Fruit fly (Drosophila melanogaster): ENCODE results near the gene Tl.

The Tl gene

DNA sequence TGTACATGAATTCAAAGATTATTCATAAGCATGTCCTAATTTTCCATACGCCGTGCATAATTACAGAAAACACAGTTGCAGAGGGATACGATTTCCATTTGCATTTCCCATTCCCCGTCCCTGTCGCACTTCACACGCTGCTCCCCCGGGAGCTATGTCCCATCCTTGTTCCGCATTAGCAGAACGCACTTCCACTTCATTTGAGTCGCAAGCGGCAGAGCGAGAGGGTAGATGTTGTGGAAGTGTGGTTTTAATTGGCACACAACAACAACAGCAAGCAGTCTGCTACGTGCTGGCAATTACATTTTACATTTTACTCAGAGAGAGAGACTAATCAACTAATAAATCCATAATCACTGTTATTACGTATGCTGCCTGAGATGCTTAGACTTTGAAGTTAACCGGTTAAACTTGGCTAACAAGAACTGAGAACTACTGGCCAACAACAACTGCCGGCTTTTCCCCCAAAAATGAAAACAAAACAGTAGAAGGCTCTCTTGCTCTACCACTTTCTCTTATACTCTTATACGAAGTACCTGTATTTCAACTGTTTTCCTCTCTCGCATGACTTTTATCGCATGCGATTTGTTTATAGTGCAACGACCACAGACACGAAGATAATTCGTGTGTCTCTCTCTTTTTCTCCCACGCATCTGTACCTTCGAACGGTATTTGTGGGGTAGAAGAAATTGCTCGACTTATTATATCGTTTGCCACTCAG lies 933 bp upstream of the Tl start (continued):
- TF ChIP-seq CG13287 (GFP tag; IDR thresholded peaks at IDR 0.05; ENCODE audit: partially characterized antibody) (0 out of 2 replicates have a peak, but pooled peaks have one; percentile 15), CG12769 (tag; optimal IDR thresholded peaks at IDR 0.05) (peak; percentile 87), eve (GFP tag; optimal IDR thresholded peaks at IDR 0.05) (peak in 1 of 2 experiments; percentile 39), abd-A (tag; optimal IDR thresholded peaks at IDR 0.05) (peak; percentile 69), CG4360 (GFP tag; IDR thresholded peaks at IDR 0.05) (peak; percentile 97), Jarid2 (GFP tag; optimal IDR thresholded peaks at IDR 0.05) (peak; percentile 29), CG6854 (GFP tag; optimal IDR thresholded peaks at IDR 0.05) (peak; percentile 35), CG8478 (optimal IDR thresholded peaks at IDR 0.05) (peak; percentile 56), sd (tag; optimal IDR thresholded peaks at IDR 0.05) (peak; percentile 47), zen2 (GFP tag; IDR thresholded peaks at IDR 0.05; ENCODE audit: partially characterized antibody) (0 out of 3 replicates have a peak, but pooled peaks have one; percentile 31), row (GFP tag; IDR thresholded peaks at IDR 0.05) (peak; percentile 34), CG34224 (GFP tag; IDR thresholded peaks at IDR 0.05; ENCODE audit: partially characterized antibody) (peak; percentile 44; the same call in 1 of the 3 replicates), CrebB (tag; optimal IDR thresholded peaks at IDR 0.05) (no peak), CG17829 (tag; optimal IDR thresholded peaks at IDR 0.05) (no peak), Deaf1 (tag; optimal IDR thresholded peaks at IDR 0.05) (peak; percentile 85), CG11093 (GFP tag; IDR thresholded peaks at IDR 0.05) (no peak), Pdp1 (GFP tag; optimal IDR thresholded peaks at IDR 0.05) (no peak), Dll (GFP tag; IDR thresholded peaks at IDR 0.05; ENCODE audit: partially characterized antibody) (peak; percentile 51; the same call in 3 of the 4 replicates), sens (GFP tag) (peak; percentile 61), cg (GFP tag; optimal IDR thresholded peaks at IDR 0.05) (peak; percentile 14), Meics (GFP tag; optimal IDR thresholded peaks at IDR 0.05) (no peak), Med (GFP tag) (peak; percentile 49), CG12942 (GFP tag; optimal IDR thresholded peaks at IDR 0.05) (no peak), aop (GFP tag; IDR thresholded peaks at IDR 0.05) (peak; percentile 25; the same call in 1 of the 2 replicates)

DNA sequence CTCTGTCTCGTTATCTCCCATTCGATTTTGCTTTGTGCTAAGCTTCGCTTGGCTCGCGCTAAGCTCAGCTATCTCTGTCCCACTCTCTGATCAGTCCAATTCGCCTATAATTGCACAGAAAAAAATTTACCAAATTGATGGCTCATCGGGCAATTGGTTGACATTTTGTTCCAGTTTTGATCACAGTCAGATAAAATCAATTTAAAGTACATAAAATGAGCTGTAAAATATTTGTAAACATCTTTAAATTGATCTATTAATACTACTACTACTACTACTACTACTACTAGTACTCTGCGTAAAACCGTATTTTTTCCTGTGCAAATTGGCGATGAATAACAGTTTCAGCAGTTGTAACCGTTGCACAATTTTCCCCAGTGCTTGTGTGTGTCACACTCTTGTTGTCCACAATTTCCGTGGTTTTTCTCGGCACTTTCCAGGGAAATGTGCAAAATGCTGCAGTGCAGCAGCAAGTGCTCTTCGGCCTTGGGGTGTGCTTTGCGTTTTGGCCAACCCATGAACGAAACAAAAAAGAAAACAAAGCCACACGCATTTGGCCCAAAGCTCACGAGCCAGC lies 782 bp downstream of the Tl start:
- TF ChIP-seq Dbx (GFP tag; IDR thresholded peaks at IDR 0.05), result 0 out of 3 replicates have a peak, but pooled peaks have one; percentile 6
- peak; percentile 8 for TF ChIP-seq CoRest (tag; optimal IDR thresholded peaks at IDR 0.05)
- TF ChIP-seq dmrt99B (tag; optimal IDR thresholded peaks at IDR 0.05), result peak; percentile 30
- peak; percentile 52 for TF ChIP-seq Sox102F (GFP tag; optimal IDR thresholded peaks at IDR 0.05)
- peak; percentile 9 for TF ChIP-seq grau (tag; optimal IDR thresholded peaks at IDR 0.05)
- peak; percentile 10 for TF ChIP-seq CG4424 (GFP tag; optimal IDR thresholded peaks at IDR 0.05)
- TF ChIP-seq dpn (GFP tag; optimal IDR thresholded peaks at IDR 0.05), result peak; percentile 11 to 18
- TF ChIP-seq CG2120 (GFP tag; optimal IDR thresholded peaks at IDR 0.05), result peak; percentile 29
- TF ChIP-seq Six4 (GFP tag; optimal IDR thresholded peaks at IDR 0.05), result no peak
- 0 out of 2 replicates have a peak, but pooled peaks have one; percentile 8 for TF ChIP-seq slbo (GFP tag; IDR thresholded peaks at IDR 0.05)
- TF ChIP-seq CG13123 (GFP tag; optimal IDR thresholded peaks at IDR 0.05), result no peak
- peak; percentile 21 for TF ChIP-seq phol (tag; optimal IDR thresholded peaks at IDR 0.05)
- peak; percentile 14 for TF ChIP-seq CG7839 (tag; optimal IDR thresholded peaks at IDR 0.05)
- TF ChIP-seq dysf (GFP tag; IDR thresholded peaks at IDR 0.05), result peak; percentile 57; the same call in 2 of the 3 replicates
- peak; percentile 33 for TF ChIP-seq Med (GFP tag)
- peak; percentile 27; the same call in 1 of the 2 replicates for TF ChIP-seq NFAT (GFP tag; IDR thresholded peaks at IDR 0.05)
- TF ChIP-seq run (tag; optimal IDR thresholded peaks at IDR 0.05), result no peak
- peak in 1 of 2 experiments; percentile 58 for TF ChIP-seq bsh (GFP tag; optimal IDR thresholded peaks at IDR 0.05)
- TF ChIP-seq jing (GFP tag; optimal IDR thresholded peaks at IDR 0.05), result peak; percentile 12
- peak; percentile 83 for TF ChIP-seq sens (GFP tag)
- peak; percentile 1 for TF ChIP-seq Meics (GFP tag; optimal IDR thresholded peaks at IDR 0.05)
- TF ChIP-seq lmd (GFP tag; IDR thresholded peaks at IDR 0.05), result peak; percentile 22; the same call in 1 of the 2 replicates
- peak; percentile 45 for TF ChIP-seq row (GFP tag; IDR thresholded peaks at IDR 0.05)
- no peak for TF ChIP-seq CG32772 (GFP tag; IDR thresholded peaks at IDR 0.05)
- TF ChIP-seq CG18262 (tag; optimal IDR thresholded peaks at IDR 0.05), result no peak
- TF ChIP-seq Xrp1 (GFP tag; IDR thresholded peaks at IDR 0.05), result 0 out of 2 replicates have a peak, but pooled peaks have one; percentile 15
- TF ChIP-seq CG11504 (tag; optimal IDR thresholded peaks at IDR 0.05), result peak; percentile 31
